Worm (Caenorhabditis elegans) whole organism, young adult: Measurements from ENCODE around the gene Y51H4A.22.
A peak's percentile ranks its signal among the peaks of the same experiment; 100 is the strongest.
"Not testable (repeated sequence)": the region's sequence is repeated elsewhere in the genome, so short reads cannot be mapped to it uniquely, and the experiment has no call there.

Experiments used
- C06A6.2 ChIP-seq: fragments of 200-800 bp; sonication (Bioruptor generic); conservative IDR thresholded peaks from 2 replicates; pipeline ENCODE4 v1.3.6; 2022; ENCODE audit warnings: missing genetic modification characterization, missing compliant biosample characterization
- C17E4.6 ChIP-seq: fragments of 200-800 bp; sonication (Bioruptor generic); IDR thresholded peaks from 2 replicates; pipeline ENCODE4 v1.3.6; 2022; ENCODE audit warnings: missing genetic modification reagents, missing genetic modification characterization, missing compliant biosample characterization
- D2030.7 ChIP-seq: fragments of 200-800 bp; sonication (Bioruptor generic); IDR thresholded peaks from 2 replicates; pipeline ENCODE4 v1.3.6; 2022; ENCODE audit warnings: missing genetic modification reagents, missing genetic modification characterization, missing compliant biosample characterization
- F55B11.4 ChIP-seq: sonication (generic microtip); optimal IDR thresholded peaks from 2 replicates; lab custom pipeline; 2016; ENCODE audit warnings: missing compliant biosample characterization, missing genetic modification characterization, borderline replicate concordance; ENCODE audit not compliant: insufficient read depth
- K12H6.12 ChIP-seq: fragments of 200-800 bp; sonication (Bioruptor generic); optimal IDR thresholded peaks from 2 replicates; lab custom pipeline; 2018; ENCODE audit warnings: mild to moderate bottlenecking, missing genetic modification characterization, missing compliant biosample characterization
- T07F8.4 ChIP-seq: sonication (generic microtip); optimal IDR thresholded peaks from 2 replicates; lab custom pipeline; 2016; ENCODE audit warnings: mild to moderate bottlenecking, missing genetic modification characterization, moderate library complexity, missing compliant biosample characterization
- Y53F4B.3 ChIP-seq: fragments of 200-800 bp; sonication (Bioruptor generic); IDR thresholded peaks from 2 replicates; pipeline ENCODE4 v1.3.6; 2022; ENCODE audit warnings: missing genetic modification reagents, missing genetic modification characterization, missing compliant biosample characterization
- attf-3 ChIP-seq: fragments of 200-800 bp; sonication (Bioruptor generic); conservative IDR thresholded peaks from 2 replicates; pipeline ENCODE4 v1.3.6; 2022; ENCODE audit warnings: missing genetic modification reagents, missing genetic modification characterization, missing compliant biosample characterization
- attf-6 ChIP-seq: fragments of 200-800 bp; sonication (Bioruptor generic); IDR thresholded peaks from 2 replicates; pipeline ENCODE4 v1.3.6; 2022; ENCODE audit warnings: missing genetic modification reagents, missing genetic modification characterization, missing compliant biosample characterization
- cebp-2 ChIP-seq: fragments of 200-800 bp; sonication (Bioruptor generic); IDR thresholded peaks from 2 replicates; pipeline ENCODE4 v1.3.6; 2022; ENCODE audit warnings: missing genetic modification characterization, missing compliant biosample characterization
- ceh-40 ChIP-seq: fragments of 200-800 bp; sonication (Bioruptor generic); IDR thresholded peaks from 2 replicates; pipeline ENCODE4 v1.3.6; 2022; ENCODE audit warnings: missing genetic modification characterization, missing compliant biosample characterization
- egl-44 ChIP-seq: fragments of 200-800 bp; sonication (Bioruptor generic); IDR thresholded peaks from 2 replicates; pipeline ENCODE4 v1.3.6; 2022; ENCODE audit warnings: missing genetic modification reagents, missing genetic modification characterization, missing compliant biosample characterization
- him-1 ChIP-seq: sonication (generic microtip); optimal IDR thresholded peaks from 2 replicates; lab custom pipeline; 2016; ENCODE audit warnings: missing genotype, missing genetic modification reagents, missing genetic modification characterization, missing compliant biosample characterization
- hlh-12 ChIP-seq: sonication (generic microtip); optimal IDR thresholded peaks from 2 replicates; lab custom pipeline; 2016; ENCODE audit warnings: missing genetic modification characterization, missing compliant biosample characterization
- lag-1 ChIP-seq: fragments of 200-800 bp; sonication (Bioruptor generic); IDR thresholded peaks from 2 replicates; pipeline ENCODE4 v1.3.6; 2022; ENCODE audit warnings: missing genetic modification reagents, missing genetic modification characterization, missing compliant biosample characterization
- let-526 ChIP-seq: fragments of 200-800 bp; sonication (Bioruptor generic); IDR thresholded peaks from 2 replicates; pipeline ENCODE4 v1.3.6; 2022; ENCODE audit warnings: missing genetic modification reagents, missing genetic modification characterization, missing compliant biosample characterization
- let-607 ChIP-seq, 2 experiments: fragments of 200-800 bp in 1 of 2; sonication (Bioruptor generic) in 1 of 2; sonication (generic microtip) in 1 of 2; optimal IDR thresholded peaks; 2 replicates each; lab custom pipeline; 2016 to 2018; ENCODE audit warnings: mild to moderate bottlenecking in 2 of 2, missing compliant biosample characterization in 2 of 2, missing genetic modification characterization in 2 of 2, moderate library complexity in 2 of 2, missing genotype in 1 of 2
- lin-35 ChIP-seq, 3 experiments: fragments of 150-350 bp in 2 of 3; sonication (generic microtip) in 1 of 3; optimal IDR thresholded peaks; 2 replicates each; lab custom pipeline; 2014 to 2018; ENCODE audit warnings: missing biosample characterization in 3 of 3, missing genetic modification characterization in 3 of 3, missing genetic modification reagents in 3 of 3
- lin-54 ChIP-seq: fragments of 200-800 bp; sonication (Bioruptor generic); optimal IDR thresholded peaks from 2 replicates; lab custom pipeline; 2018; ENCODE audit warnings: mild to moderate bottlenecking, missing genetic modification characterization, missing compliant biosample characterization
- madf-10 ChIP-seq: sonication (generic microtip); optimal IDR thresholded peaks from 2 replicates; lab custom pipeline; 2016; ENCODE audit warnings: mild to moderate bottlenecking, missing genetic modification characterization, missing compliant biosample characterization
- nhr-80 ChIP-seq: sonication (generic microtip); optimal IDR thresholded peaks from 2 replicates; lab custom pipeline; 2016; ENCODE audit warnings: missing genetic modification characterization, missing compliant biosample characterization
- rec-8 ChIP-seq, 2 experiments: sonication (generic microtip); optimal IDR thresholded peaks; 2 replicates each; lab custom pipeline; 2016; ENCODE audit warnings: mild to moderate bottlenecking in 2 of 2, missing genetic modification characterization in 2 of 2, missing genetic modification reagents in 2 of 2, missing genotype in 2 of 2, missing biosample characterization in 1 of 2, missing compliant biosample characterization in 1 of 2, moderate library complexity in 1 of 2
- repo-1 ChIP-seq: sonication (generic microtip); optimal IDR thresholded peaks from 2 replicates; lab custom pipeline; 2017; ENCODE audit warnings: mild to moderate bottlenecking, missing genetic modification characterization, missing compliant biosample characterization
- rpc-1 ChIP-seq, 2 experiments: fragments of 150-350 bp in 1 of 2; sonication (generic microtip) in 1 of 2; optimal IDR thresholded peaks; 2 replicates each; lab custom pipeline; 2014 to 2018; ENCODE audit warnings: missing biosample characterization in 1 of 2, missing genetic modification characterization in 1 of 2, missing genetic modification reagents in 1 of 2, missing genotype in 1 of 2
- snpc-4 ChIP-seq, 5 experiments: fragments of 150-350 bp in 1 of 5; sonication (generic microtip) in 4 of 5; optimal IDR thresholded peaks; 2 replicates each; lab custom pipeline; 2014 to 2018; ENCODE audit warnings: missing genetic modification characterization in 5 of 5, missing biosample characterization in 3 of 5, antibody characterized with exemption in 2 of 5, mild to moderate bottlenecking in 2 of 5, missing compliant biosample characterization in 2 of 5, missing genotype in 2 of 5, moderate library complexity in 2 of 5, missing genetic modification reagents in 1 of 5
- somi-1 ChIP-seq: fragments of 200-800 bp; sonication (Bioruptor generic); optimal IDR thresholded peaks from 2 replicates; lab custom pipeline; 2018; ENCODE audit warnings: mild to moderate bottlenecking, missing genetic modification characterization, missing compliant biosample characterization
- tlf-1 ChIP-seq: fragments of 200-800 bp; sonication (Bioruptor generic); optimal IDR thresholded peaks from 2 replicates; lab custom pipeline; 2018; ENCODE audit warnings: mild to moderate bottlenecking, missing genetic modification characterization, missing compliant biosample characterization
- zfh-2 ChIP-seq: fragments of 200-800 bp; sonication (Bioruptor generic); conservative IDR thresholded peaks from 2 replicates; pipeline ENCODE4 v1.3.6; 2022; ENCODE audit warnings: missing genetic modification reagents, missing genetic modification characterization, missing compliant biosample characterization
- ztf-22 ChIP-seq: fragments of 200-800 bp; sonication (Bioruptor generic); optimal IDR thresholded peaks from 2 replicates; lab custom pipeline; 2018; ENCODE audit warnings: mild to moderate bottlenecking, missing genetic modification characterization, moderate library complexity, missing compliant biosample characterization
- ztf-25 ChIP-seq: fragments of 200-800 bp; sonication (Bioruptor generic); IDR thresholded peaks from 2 replicates; pipeline ENCODE4 v1.3.6; 2022; ENCODE audit warnings: missing genetic modification reagents, missing genetic modification characterization, missing compliant biosample characterization
- ztf-26 ChIP-seq: sonication (generic microtip); optimal IDR thresholded peaks from 2 replicates; lab custom pipeline; 2017; ENCODE audit warnings: missing genetic modification characterization, missing compliant biosample characterization
- ztf-6 ChIP-seq: fragments of 200-800 bp; sonication (Bioruptor generic); IDR thresholded peaks from 2 replicates; pipeline ENCODE4 v1.3.6; 2022; ENCODE audit warnings: missing genetic modification reagents, missing genetic modification characterization, missing compliant biosample characterization

Gene Y51H4A.22

ce11 chrIV:16731253-16731652 is 10.7 kb downstream of the Y51H4A.22 start (continued):
- not testable (repeated sequence) for TF ChIP-seq snpc-4 (GFP tag; optimal IDR thresholded peaks at IDR 0.05; lab: Kevin White, UChicago)
- TF ChIP-seq snpc-4 (tag; optimal IDR thresholded peaks at IDR 0.05; lab: Kevin White, UChicago) (peak in 1 of 4 experiments; percentile 87), D2030.7 (GFP tag; lab: Robert Waterston, UW) (peak; percentile 27; the same call in 1 of the 2 replicates)

- no peak for TF ChIP-seq let-607 (tag; optimal IDR thresholded peaks at IDR 0.05; lab: Kevin White, UChicago)
- TF ChIP-seq rpc-1 (optimal IDR thresholded peaks at IDR 0.05; lab: Kevin White, UChicago), result no peak
- no peak for TF ChIP-seq rpc-1 (tag; optimal IDR thresholded peaks at IDR 0.05; lab: Kevin White, UChicago)
- peak; percentile 49 for TF ChIP-seq nhr-80 (tag; lab: Kevin White, UChicago)
- no peak for TF ChIP-seq C06A6.2
Measured at ce11 chrIV:16735957-16736356, 15.4 kb downstream of the Y51H4A.22 start, which contains the start of gene Y51H4A.25. TSS of gene Y51H4A.25 (plus strand) at chrIV:16736329.

- TF ChIP-seq ztf-6 (GFP tag; lab: Robert Waterston, UW) (no peak), tlf-1 (GFP tag; lab: Kevin White, UChicago) (no peak), zfh-2 (GFP tag; lab: Robert Waterston, UW) (no peak), ztf-25 (GFP tag; lab: Robert Waterston, UW) (no peak), attf-6 (GFP tag; lab: Robert Waterston, UW) (no peak), let-607 (tag; optimal IDR thresholded peaks at IDR 0.05; lab: Kevin White, UChicago) (no peak), rec-8 (tag; optimal IDR thresholded peaks at IDR 0.05; lab: Kevin White, UChicago) (no peak), repo-1 (tag; lab: Kevin White, UChicago) (no peak), ztf-26 (no peak), let-526 (GFP tag; lab: Robert Waterston, UW) (no peak)
Measured at ce11 chrIV:16740769-16741168, 20.3 kb downstream of the Y51H4A.22 start, which contains the start of gene Y51H4A.24. TSS of gene Y51H4A.24 (minus strand) at chrIV:16740869.

- no peak for TF ChIP-seq lag-1 (GFP tag; lab: Robert Waterston, UW)
- TF ChIP-seq attf-3 (GFP tag; lab: Robert Waterston, UW), result no peak
- no peak for TF ChIP-seq F55B11.4 (tag; lab: Kevin White, UChicago)
- TF ChIP-seq lin-35 (GFP tag; optimal IDR thresholded peaks at IDR 0.05; lab: Kevin White, UChicago), result no peak
- no peak for TF ChIP-seq ceh-40
- TF ChIP-seq T07F8.4 (tag; lab: Kevin White, UChicago), result no peak
- TF ChIP-seq Y53F4B.3 (GFP tag; lab: Robert Waterston, UW), result no peak
- TF ChIP-seq lin-54 (GFP tag; lab: Kevin White, UChicago), result no peak
- TF ChIP-seq tlf-1 (GFP tag; lab: Kevin White, UChicago), result no peak
- TF ChIP-seq hlh-12 (tag; lab: Kevin White, UChicago), result no peak
- TF ChIP-seq K12H6.12 (tag; lab: Kevin White, UChicago), result no peak
- no peak for TF ChIP-seq somi-1 (GFP tag; lab: Kevin White, UChicago)
- TF ChIP-seq ztf-22, result no peak
- no peak for TF ChIP-seq C17E4.6 (GFP tag; lab: Robert Waterston, UW)
- no peak for TF ChIP-seq ztf-6 (GFP tag; lab: Robert Waterston, UW)
- TF ChIP-seq cebp-2 (GFP tag; lab: Robert Waterston, UW), result no peak
- TF ChIP-seq egl-44 (GFP tag; lab: Robert Waterston, UW), result no peak
- no peak for TF ChIP-seq madf-10
- TF ChIP-seq him-1 (tag; lab: Kevin White, UChicago), result no peak
Measured at ce11 chrIV:16743530-16743929, 23.0 kb downstream of the Y51H4A.22 start, which contains the start of gene Y43D4A.1. TSS of gene Y43D4A.1 (plus strand) at chrIV:16743830.
